Fruit fly (Drosophila melanogaster): ENCODE data around the gene Adsl.

Gene Adsl

DNA sequence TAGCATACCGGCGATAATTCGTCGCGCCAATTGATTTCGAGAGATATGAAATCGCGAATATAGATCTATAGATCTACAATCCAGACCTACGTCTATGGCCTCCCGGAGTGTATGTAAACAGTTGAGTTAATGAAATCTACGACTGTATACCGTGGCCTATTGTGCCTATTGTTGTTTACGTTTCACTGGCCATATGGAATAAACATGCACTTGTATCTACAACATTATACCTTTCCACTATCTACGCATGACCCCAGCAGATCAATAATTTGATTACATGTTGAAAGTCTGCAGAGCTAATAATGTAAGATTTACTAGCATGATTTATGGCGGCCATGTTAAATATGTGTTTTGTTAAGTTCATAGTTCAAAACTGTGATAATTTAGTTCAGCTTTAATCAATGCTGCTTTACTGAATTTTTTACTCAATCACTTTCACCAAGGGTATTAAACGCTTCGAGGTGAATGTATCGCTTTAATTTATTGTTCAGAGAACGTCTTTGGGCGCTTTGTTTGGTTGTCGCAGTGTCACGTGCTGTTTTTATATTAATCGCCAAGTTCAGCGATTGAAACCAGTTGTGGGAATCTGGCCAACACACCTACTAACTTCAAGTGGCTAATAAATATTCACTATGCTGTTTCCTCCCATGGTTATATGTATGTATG is 39.8 kb downstream of the Adsl start:
- TF ChIP-seq h (optimal IDR thresholded peaks at IDR 0.05) (no peak), ttk (optimal IDR thresholded peaks at IDR 0.05) (no peak), insv (optimal IDR thresholded peaks at IDR 0.05) (no peak), Myc (optimal IDR thresholded peaks at IDR 0.05) (no peak), Sin3A (optimal IDR thresholded peaks at IDR 0.05) (no peak), psq (optimal IDR thresholded peaks at IDR 0.05) (no peak)

DNA sequence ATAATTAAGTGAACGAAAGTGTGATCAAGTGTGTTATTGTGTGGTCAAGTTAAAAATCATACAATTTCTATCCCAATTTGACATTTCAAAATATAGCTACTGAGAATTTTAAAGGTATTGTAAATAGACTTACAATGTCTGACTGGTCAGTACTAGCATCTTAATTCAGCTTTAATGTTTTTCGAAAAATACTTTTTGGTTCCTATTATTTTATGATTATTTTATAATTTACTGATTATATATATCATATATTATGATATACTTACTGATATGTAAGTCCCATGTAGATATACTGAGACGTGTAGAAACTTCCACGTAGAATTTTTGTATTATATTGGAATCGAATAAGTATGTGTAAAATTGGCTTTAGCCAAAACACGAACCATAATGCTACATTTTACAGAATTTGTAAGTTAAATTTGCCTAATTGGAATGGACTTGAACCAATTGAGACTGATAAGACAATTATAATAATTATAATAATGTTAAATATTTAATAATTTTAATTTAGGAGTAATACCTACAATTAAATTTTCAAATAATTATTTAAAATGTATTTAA is 43.1 kb downstream of the Adsl start, which contains the start of gene Actn3:
Gene Actn3 (minus strand): TSS at position 51 of the 561 bp plus-strand sequence.
- no peak for TF ChIP-seq h (optimal IDR thresholded peaks at IDR 0.05)

DNA sequence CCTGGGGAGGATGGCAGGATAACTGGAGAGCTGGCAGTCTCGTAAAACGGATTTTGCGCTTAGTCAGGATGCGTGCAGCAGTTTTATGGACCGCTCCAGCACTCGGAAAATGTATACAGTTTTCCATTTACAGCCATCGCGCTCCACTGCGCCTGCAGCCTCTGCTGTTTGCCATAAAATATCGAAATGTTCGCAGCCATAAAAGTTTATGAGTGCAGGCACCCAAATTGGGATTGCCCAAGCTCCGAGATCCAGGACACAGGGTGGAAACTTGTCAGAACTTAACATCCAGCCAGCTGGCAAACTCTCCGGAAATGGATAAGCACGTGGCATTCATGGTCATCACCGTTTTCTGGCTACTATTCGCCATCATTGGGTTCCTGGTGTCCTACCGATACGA is 46.0 kb downstream of the Adsl start, which contains the start of gene VhaM9.7-d:
Gene VhaM9.7-d (plus strand): TSS at position 301 of the 400 bp plus-strand sequence.
- TF ChIP-seq insv (optimal IDR thresholded peaks at IDR 0.05) = no peak
- no peak for TF ChIP-seq psq (optimal IDR thresholded peaks at IDR 0.05)
- no peak for TF ChIP-seq Sin3A (optimal IDR thresholded peaks at IDR 0.05)
- no peak for TF ChIP-seq h (optimal IDR thresholded peaks at IDR 0.05)
- TF ChIP-seq ttk (optimal IDR thresholded peaks at IDR 0.05) = no peak
- TF ChIP-seq Myc (optimal IDR thresholded peaks at IDR 0.05) = no peak

DNA sequence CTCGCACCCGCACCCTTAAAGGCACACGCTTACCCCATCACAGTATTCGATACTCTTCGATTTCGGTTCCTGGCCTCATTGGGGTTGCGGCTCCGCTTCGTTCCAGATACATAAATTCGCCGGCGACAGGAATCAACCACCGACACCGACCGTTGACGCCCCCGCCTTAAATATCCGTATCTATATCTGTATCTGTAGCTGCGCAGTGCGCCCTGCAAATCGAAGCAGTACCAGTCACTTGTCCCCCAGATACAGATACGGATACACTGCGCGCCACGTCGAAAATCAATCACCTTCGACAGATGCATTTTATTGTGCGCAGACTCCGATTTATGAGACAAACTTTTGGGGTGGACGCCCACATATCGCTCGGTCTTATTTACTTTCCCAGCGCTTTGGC is 48.3 kb downstream of the Adsl start:
- no peak for TF ChIP-seq ttk (optimal IDR thresholded peaks at IDR 0.05)
- TF ChIP-seq psq (optimal IDR thresholded peaks at IDR 0.05) = no peak
- no peak for TF ChIP-seq h (optimal IDR thresholded peaks at IDR 0.05)
- TF ChIP-seq Sin3A (optimal IDR thresholded peaks at IDR 0.05) = no peak
- TF ChIP-seq Myc (optimal IDR thresholded peaks at IDR 0.05) = no peak
- TF ChIP-seq insv (optimal IDR thresholded peaks at IDR 0.05) = no peak

DNA sequence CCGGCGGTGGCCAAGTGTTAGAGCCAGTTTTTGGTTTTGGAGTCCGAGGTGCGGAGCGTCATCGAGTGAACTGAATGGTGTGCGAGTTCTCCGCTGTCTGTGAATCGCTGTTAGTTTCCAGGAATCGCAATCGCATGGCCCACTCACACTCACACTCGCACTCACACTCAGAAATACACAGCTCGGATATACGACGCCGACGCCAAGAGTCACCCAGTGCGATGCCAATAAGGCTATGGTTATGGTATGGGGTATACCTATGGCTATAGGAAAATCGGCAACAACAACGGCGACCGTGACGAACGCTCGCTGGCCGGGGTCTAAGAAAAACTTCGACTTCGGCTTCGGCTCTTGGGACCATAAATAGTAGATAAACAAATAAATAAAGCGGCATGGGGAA is 48.8 kb downstream of the Adsl start, which contains the start of gene Abd-B:
Gene Abd-B (minus strand): TSS at position 101 of the 400 bp plus-strand sequence.
- TF ChIP-seq insv (optimal IDR thresholded peaks at IDR 0.05) (no peak), Sin3A (optimal IDR thresholded peaks at IDR 0.05) (no peak)

DNA sequence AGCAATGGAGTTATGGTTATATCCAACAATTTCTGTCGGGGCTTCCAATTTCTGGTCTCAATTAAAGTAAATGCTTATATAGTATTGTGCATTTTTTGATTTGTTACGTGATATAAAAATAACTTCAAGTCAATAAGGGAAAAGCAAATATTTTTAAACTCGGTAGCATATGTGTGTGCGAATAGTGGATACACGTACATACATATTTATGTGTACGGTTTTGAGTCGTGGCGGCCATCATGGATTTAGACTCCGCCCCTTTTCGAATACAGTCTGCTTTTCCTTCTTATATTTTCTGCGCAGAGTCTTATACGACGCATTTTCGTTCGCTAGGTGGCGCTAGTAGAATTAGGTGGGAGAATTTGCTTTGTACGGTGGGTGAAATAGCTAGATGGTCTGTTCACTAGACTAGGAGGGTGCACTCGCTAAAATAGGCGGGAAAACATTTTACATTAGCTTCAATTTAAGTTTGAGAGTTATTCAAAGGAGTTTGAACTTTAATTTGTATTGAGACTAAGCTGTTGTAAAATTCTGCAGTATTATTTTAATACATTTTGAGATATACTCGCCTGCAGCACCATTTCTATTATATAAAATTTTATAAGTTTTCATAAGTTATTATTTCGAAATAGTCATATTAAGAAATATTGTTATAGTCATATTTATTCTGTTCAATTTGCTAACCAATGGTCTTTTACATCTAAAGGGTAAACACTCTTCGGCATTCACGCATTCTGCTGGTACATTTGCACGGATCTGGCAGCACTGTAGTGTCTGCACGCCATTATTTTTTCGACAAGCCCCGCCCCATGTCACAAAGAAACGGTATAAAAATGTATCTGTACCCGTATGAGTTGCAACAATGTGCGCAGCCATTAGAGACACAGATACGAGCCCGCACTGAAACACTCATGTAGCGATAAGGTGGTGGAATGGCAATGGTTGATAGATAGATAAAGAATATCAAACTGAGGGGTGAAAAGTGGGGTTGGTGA is 51.3 kb downstream of the Adsl start:
- TF ChIP-seq Sin3A (optimal IDR thresholded peaks at IDR 0.05) = no peak
- TF ChIP-seq Myc (optimal IDR thresholded peaks at IDR 0.05) = no peak
- TF ChIP-seq h (optimal IDR thresholded peaks at IDR 0.05) = no peak
- TF ChIP-seq ttk (optimal IDR thresholded peaks at IDR 0.05) = no peak
- TF ChIP-seq insv (optimal IDR thresholded peaks at IDR 0.05) = no peak
- no peak for TF ChIP-seq psq (optimal IDR thresholded peaks at IDR 0.05)
